Fruit fly (Drosophila melanogaster) whole organism, embryonic: ENCODE measurements around the gene beag.

ENCODE experiments used
- Asciz ChIP-seq: fragments of 200-800 bp; sonication (Bioruptor generic); optimal IDR thresholded peaks from 2 replicates; lab custom pipeline; 2017; ENCODE audit warnings: missing biosample characterization, mild to moderate bottlenecking, missing genetic modification characterization, missing genetic modification reagents
- Bdp1 ChIP-seq: fragments of 200-800 bp; sonication (Bioruptor generic); optimal IDR thresholded peaks from 3 replicates; lab custom pipeline; 2016; ENCODE audit warnings: missing biosample characterization, missing genetic modification characterization
- CG1024 ChIP-seq: fragments of 200-800 bp; sonication (Bioruptor generic); IDR thresholded peaks from 2 replicates; pipeline ENCODE4 v1.3.6; 2022; ENCODE audit warnings: missing biosample characterization, missing genetic modification characterization
- CG10565 ChIP-seq: fragments of 200-800 bp; sonication (Bioruptor generic); optimal IDR thresholded peaks from 3 replicates; lab custom pipeline; 2016; ENCODE audit warnings: missing biosample characterization, mild to moderate bottlenecking, missing genetic modification characterization
- CG10979 ChIP-seq: fragments of 200-800 bp; sonication (Bioruptor generic); optimal IDR thresholded peaks from 2 replicates; lab custom pipeline; 2018; ENCODE audit warnings: missing biosample characterization, mild to moderate bottlenecking, missing genetic modification characterization, moderate library complexity
- CG11085 ChIP-seq: fragments of 200-800 bp; sonication (Bioruptor generic); IDR thresholded peaks from 2 replicates; pipeline ENCODE4 v1.3.6; 2022; ENCODE audit warnings: missing biosample characterization, missing genetic modification characterization
- CG13624 ChIP-seq: fragments of 200-800 bp; sonication (Bioruptor generic); optimal IDR thresholded peaks from 2 replicates; lab custom pipeline; 2016; ENCODE audit warnings: missing biosample characterization, missing genetic modification characterization
- CG1602 ChIP-seq: fragments of 200-800 bp; sonication (Bioruptor generic); optimal IDR thresholded peaks from 3 replicates; lab custom pipeline; 2016; ENCODE audit warnings: missing biosample characterization, missing genetic modification characterization
- CG16779 ChIP-seq: fragments of 200-800 bp; sonication (Bioruptor generic); IDR thresholded peaks from 2 replicates; pipeline ENCODE4 v1.3.6; 2022; ENCODE audit warnings: missing biosample characterization, missing genetic modification characterization
- CG16815 ChIP-seq: fragments of 200-800 bp; sonication (Bioruptor generic); optimal IDR thresholded peaks from 3 replicates; lab custom pipeline; 2017; ENCODE audit warnings: missing biosample characterization, mild to moderate bottlenecking, missing genetic modification characterization
- CG17385 ChIP-seq: fragments of 200-800 bp; sonication (Bioruptor generic); optimal IDR thresholded peaks from 3 replicates; lab custom pipeline; 2018; ENCODE audit warnings: missing biosample characterization, mild to moderate bottlenecking, missing genetic modification characterization
- CG1792 ChIP-seq: fragments of 200-800 bp; sonication (Bioruptor generic); optimal IDR thresholded peaks from 2 replicates; lab custom pipeline; 2016; ENCODE audit warnings: missing biosample characterization, missing genetic modification characterization
- CG18764 ChIP-seq: fragments of 200-800 bp; sonication (Bioruptor generic); optimal IDR thresholded peaks from 3 replicates; lab custom pipeline; 2016; ENCODE audit warnings: missing biosample characterization, missing genetic modification characterization
- CG34224 ChIP-seq: fragments of 200-800 bp; sonication (Bioruptor generic); IDR thresholded peaks from 3 replicates; pipeline ENCODE4 v1.3.6; 2022; ENCODE audit warnings: missing biosample characterization, missing genetic modification characterization; ENCODE audit not compliant: partially characterized antibody
- CG4707 ChIP-seq: fragments of 200-800 bp; sonication (Bioruptor generic); optimal IDR thresholded peaks from 2 replicates; lab custom pipeline; 2018; ENCODE audit warnings: missing biosample characterization, mild to moderate bottlenecking, missing genetic modification characterization, moderate library complexity
- CG6813 ChIP-seq: fragments of 200-800 bp; sonication (Bioruptor generic); optimal IDR thresholded peaks from 2 replicates; lab custom pipeline; 2017; ENCODE audit warnings: missing biosample characterization, missing genetic modification characterization, mild to moderate bottlenecking, moderate library complexity, missing genetic modification reagents
- CG8924 ChIP-seq: fragments of 200-800 bp; optimal IDR thresholded peaks from 3 replicates; lab custom pipeline; 2019; ENCODE audit warnings: missing biosample characterization, mild to moderate bottlenecking, missing genetic modification characterization, moderate library complexity
- CG9727 ChIP-seq: fragments of 200-800 bp; sonication (Bioruptor generic); optimal IDR thresholded peaks from 3 replicates; lab custom pipeline; 2017; ENCODE audit warnings: missing biosample characterization, mild to moderate bottlenecking, missing genetic modification characterization
- CG9817 ChIP-seq: fragments of 200-800 bp; sonication (Bioruptor generic); optimal IDR thresholded peaks from 2 replicates; lab custom pipeline; 2018; ENCODE audit warnings: missing biosample characterization, mild to moderate bottlenecking, missing genetic modification characterization, moderate library complexity
- D ChIP-seq, 2 experiments: fragments of 200-800 bp in 1 of 2; fragments of >200 bp in 1 of 2; sonication (Bioruptor generic) in 1 of 2; optimal IDR thresholded peaks; 2 replicates in 1 of 2; 3 replicates in 1 of 2; lab custom pipeline; 2017; ENCODE audit warnings: mild to moderate bottlenecking in 1 of 2, missing biosample characterization in 1 of 2, missing genetic modification characterization in 1 of 2, missing genetic modification reagents in 1 of 2
- Dip3 ChIP-seq: fragments of 200-800 bp; sonication (Bioruptor generic); optimal IDR thresholded peaks from 3 replicates; lab custom pipeline; 2016; ENCODE audit warnings: missing biosample characterization, missing genetic modification characterization
- Doc3 ChIP-seq: fragments of 200-800 bp; sonication (Bioruptor generic); IDR thresholded peaks from 3 replicates; pipeline ENCODE4 v1.3.6; 2022; ENCODE audit warnings: missing biosample characterization, missing genetic modification characterization; ENCODE audit not compliant: partially characterized antibody
- Gug ChIP-seq: fragments of 200-800 bp; sonication (Bioruptor generic); IDR thresholded peaks from 4 replicates; pipeline ENCODE4 v1.3.6; 2022; ENCODE audit warnings: missing biosample characterization, missing genetic modification characterization
- HLH54F ChIP-seq: fragments of 200-800 bp; sonication (Bioruptor generic); optimal IDR thresholded peaks from 3 replicates; lab custom pipeline; 2016; ENCODE audit warnings: missing biosample characterization, missing genetic modification characterization
- HmgD ChIP-seq: fragments of 200-800 bp; sonication (Bioruptor generic); optimal IDR thresholded peaks from 3 replicates; lab custom pipeline; 2016; ENCODE audit warnings: missing biosample characterization, missing genetic modification characterization
- Mrtf ChIP-seq: fragments of 200-800 bp; sonication (Bioruptor generic); IDR thresholded peaks from 3 replicates; pipeline ENCODE4 v1.3.6; 2022; ENCODE audit warnings: missing biosample characterization, missing genetic modification characterization
- Nf-YA ChIP-seq: fragments of 200-800 bp; sonication (Bioruptor generic); IDR thresholded peaks from 2 replicates; pipeline ENCODE4 v1.3.6; 2022; ENCODE audit warnings: missing biosample characterization, missing genetic modification characterization
- Pdp1 ChIP-seq, 2 experiments: fragments of 200-800 bp; sonication (Bioruptor generic); optimal IDR thresholded peaks; 3 replicates each; lab custom pipeline; 2016; ENCODE audit warnings: missing biosample characterization in 2 of 2, missing genetic modification characterization in 2 of 2, mild to moderate bottlenecking in 1 of 2, moderate library complexity in 1 of 2
- Scr ChIP-seq: fragments of 200-800 bp; sonication (Bioruptor generic); IDR thresholded peaks from 2 replicates; pipeline ENCODE4 v1.3.6; 2022; ENCODE audit warnings: missing biosample characterization, missing genetic modification characterization; ENCODE audit not compliant: partially characterized antibody
- Side ChIP-seq: fragments of 200-800 bp; sonication (Bioruptor generic); optimal IDR thresholded peaks from 2 replicates; lab custom pipeline; 2016; ENCODE audit warnings: missing biosample characterization, missing genetic modification characterization
- Ssrp ChIP-seq: fragments of 200-800 bp; sonication (Bioruptor generic); optimal IDR thresholded peaks from 2 replicates; lab custom pipeline; 2018; ENCODE audit warnings: missing biosample characterization, mild to moderate bottlenecking, missing genetic modification characterization, moderate library complexity
- Usf ChIP-seq: fragments of 200-800 bp; sonication (Bioruptor generic); optimal IDR thresholded peaks from 2 replicates; lab custom pipeline; 2017; ENCODE audit warnings: missing genotype, missing biosample characterization, missing genetic modification characterization
- az2 ChIP-seq: fragments of 200-800 bp; sonication (Bioruptor generic); optimal IDR thresholded peaks from 3 replicates; lab custom pipeline; 2016; ENCODE audit warnings: missing biosample characterization, missing genetic modification characterization
- croc ChIP-seq: fragments of 200-800 bp; sonication (Bioruptor generic); conservative IDR thresholded peaks from 3 replicates; pipeline ENCODE4 v1.3.6; 2022; ENCODE audit warnings: missing biosample characterization, missing genetic modification characterization
- dm ChIP-seq: fragments of 200-800 bp; sonication (Bioruptor generic); optimal IDR thresholded peaks from 3 replicates; lab custom pipeline; 2016; ENCODE audit warnings: missing biosample characterization, missing genetic modification characterization
- emc ChIP-seq: fragments of 200-800 bp; sonication (Bioruptor generic); optimal IDR thresholded peaks from 2 replicates; lab custom pipeline; 2016; ENCODE audit warnings: missing biosample characterization, missing genetic modification characterization
- fru ChIP-seq: fragments of >200 bp; optimal IDR thresholded peaks from 2 replicates; lab custom pipeline; 2017
- gem ChIP-seq: fragments of 200-800 bp; sonication (Bioruptor generic); optimal IDR thresholded peaks from 2 replicates; lab custom pipeline; 2019; ENCODE audit warnings: missing biosample characterization, mild to moderate bottlenecking, missing genetic modification characterization, moderate library complexity
- grau ChIP-seq: fragments of 200-800 bp; optimal IDR thresholded peaks from 3 replicates; lab custom pipeline; 2019; ENCODE audit warnings: missing biosample characterization, mild to moderate bottlenecking, missing genetic modification characterization, moderate library complexity
- lov ChIP-seq, 2 experiments: fragments of 200-800 bp in 1 of 2; fragments of >200 bp in 1 of 2; sonication (Bioruptor generic) in 1 of 2; IDR thresholded peaks in 1 of 2; optimal IDR thresholded peaks in 1 of 2; 2 replicates in 1 of 2; 3 replicates in 1 of 2; pipeline versions ENCODE4 v1.3.6 to Lab custom; 2017 to 2022; ENCODE audit warnings: missing biosample characterization in 1 of 2, missing genetic modification characterization in 1 of 2
- nerfin-1 ChIP-seq: fragments of 200-800 bp; sonication (Bioruptor generic); optimal IDR thresholded peaks from 3 replicates; lab custom pipeline; 2019; ENCODE audit warnings: missing biosample characterization, mild to moderate bottlenecking, missing genetic modification characterization, moderate library complexity
- nmo ChIP-seq: fragments of 200-800 bp; sonication (Bioruptor generic); optimal IDR thresholded peaks from 2 replicates; lab custom pipeline; 2018; ENCODE audit warnings: missing biosample characterization, mild to moderate bottlenecking, missing genetic modification characterization, moderate library complexity
- otp ChIP-seq: fragments of 200-800 bp; sonication (Bioruptor generic); IDR thresholded peaks from 3 replicates; pipeline ENCODE4, ENCODE4 v1.3.6; 2022; ENCODE audit warnings: missing biosample characterization, missing genetic modification characterization
- pho ChIP-seq: fragments of 200-800 bp; sonication (Bioruptor generic); optimal IDR thresholded peaks from 2 replicates; lab custom pipeline; 2016; ENCODE audit warnings: missing biosample characterization, missing genetic modification characterization
- sens-2 ChIP-seq: fragments of 200-800 bp; sonication (Bioruptor generic); IDR thresholded peaks from 2 replicates; pipeline ENCODE4 v1.3.6; 2022; ENCODE audit warnings: missing biosample characterization, missing genetic modification characterization
- sqz ChIP-seq: fragments of 200-800 bp; sonication (Bioruptor generic); optimal IDR thresholded peaks from 3 replicates; lab custom pipeline; 2018; ENCODE audit warnings: missing biosample characterization, mild to moderate bottlenecking, missing genetic modification characterization
- stwl ChIP-seq: fragments of 200-800 bp; sonication (Bioruptor generic); optimal IDR thresholded peaks from 3 replicates; lab custom pipeline; 2018; ENCODE audit warnings: missing biosample characterization, mild to moderate bottlenecking, missing genetic modification characterization, moderate library complexity
- wdn ChIP-seq: fragments of 200-800 bp; sonication (Bioruptor generic); IDR thresholded peaks from 2 replicates; pipeline ENCODE4 v1.3.6; 2022; ENCODE audit warnings: missing biosample characterization, missing genetic modification characterization

Gene beag

DNA sequence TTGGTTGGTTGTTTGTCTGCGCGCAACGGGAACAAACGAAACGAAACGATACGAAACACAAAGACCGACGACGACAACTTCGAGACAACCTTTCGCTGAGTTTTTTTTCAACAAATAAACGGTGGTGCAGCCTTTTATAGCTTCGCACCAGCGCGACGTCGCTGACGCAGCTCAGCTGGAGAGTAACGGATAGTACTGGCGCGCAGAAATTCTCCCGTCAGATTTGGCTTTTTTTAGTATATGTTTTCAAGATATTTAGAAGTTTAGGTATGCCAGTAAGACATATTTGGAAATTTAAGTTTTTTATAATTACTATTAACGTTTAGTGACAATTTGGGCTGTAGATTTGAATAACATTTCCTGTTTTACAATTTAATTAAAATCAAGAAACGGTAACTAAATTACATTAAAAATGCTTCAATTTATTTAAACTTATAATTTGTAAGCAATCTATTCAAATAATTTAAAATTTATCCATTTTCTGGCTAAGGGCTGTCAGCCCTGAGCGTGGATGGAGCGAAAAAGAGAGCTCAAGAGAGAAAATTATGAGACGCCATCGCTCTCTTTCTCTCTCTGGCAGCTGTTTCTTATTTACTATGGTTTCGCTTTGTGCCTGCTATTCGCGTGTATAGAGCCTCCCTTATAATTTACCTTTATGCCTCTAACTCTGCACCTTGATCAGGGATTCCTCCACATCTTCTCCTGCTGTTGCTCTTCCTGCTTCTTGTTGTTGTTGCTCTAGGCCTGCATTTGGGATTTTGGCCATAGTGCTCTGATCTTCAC lies 31.1 kb downstream of the beag start (continued):
- TF ChIP-seq CG16815 (GFP tag; lab: Kevin White, UChicago), result peak; percentile 41
- peak; percentile 20 for TF ChIP-seq Dip3 (GFP tag; lab: Kevin White, UChicago)
- no peak for TF ChIP-seq HmgD (GFP tag; lab: Kevin White, UChicago)
- TF ChIP-seq CG11085 (GFP tag; lab: Robert Waterston, UW), result no peak
- TF ChIP-seq D (optimal IDR thresholded peaks at IDR 0.05; lab: Kevin White, UChicago), result no peak
- TF ChIP-seq D (GFP tag; optimal IDR thresholded peaks at IDR 0.05; lab: Kevin White, UChicago), result peak; percentile 76
- TF ChIP-seq grau (tag; lab: Kevin White, UChicago), result peak; percentile 90
- TF ChIP-seq CG10565, result no peak
- TF ChIP-seq HLH54F, result peak; percentile 51
- TF ChIP-seq Bdp1 (GFP tag; lab: Kevin White, UChicago), result peak; percentile 14
- peak; percentile 45 for TF ChIP-seq Side (GFP tag; lab: Kevin White, UChicago)
- TF ChIP-seq CG1792 (GFP tag; lab: Kevin White, UChicago), result no peak
- peak; percentile 19 for TF ChIP-seq CG4707 (GFP tag; lab: Kevin White, UChicago)
- TF ChIP-seq CG17385, result peak; percentile 83
- no peak for TF ChIP-seq Gug (GFP tag; lab: Robert Waterston, UW)
- peak; percentile 61 for TF ChIP-seq CG6813 (GFP tag; lab: Kevin White, UChicago)
- peak; percentile 92 for TF ChIP-seq gem (tag; lab: Kevin White, UChicago)
- TF ChIP-seq CG10979 (tag; lab: Kevin White, UChicago), result peak; percentile 85
- TF ChIP-seq Scr (GFP tag; lab: Robert Waterston, UW), result no peak
- no peak for TF ChIP-seq lov (optimal IDR thresholded peaks at IDR 0.05; lab: Kevin White, UChicago)
- TF ChIP-seq lov (GFP tag; IDR thresholded peaks at IDR 0.05; lab: Robert Waterston, UW), result no peak
- TF ChIP-seq az2 (GFP tag; lab: Kevin White, UChicago), result peak; percentile 75
- peak; percentile 63 for TF ChIP-seq CG1602 (GFP tag; lab: Kevin White, UChicago)
- peak; percentile 26 for TF ChIP-seq CG18764 (GFP tag; lab: Kevin White, UChicago)
- no peak for TF ChIP-seq CG1024 (GFP tag; lab: Robert Waterston, UW)
- peak; percentile 77 for TF ChIP-seq Asciz
- no peak for TF ChIP-seq stwl
- no peak for TF ChIP-seq emc
- TF ChIP-seq Mrtf (GFP tag; lab: Robert Waterston, UW), result no peak
- TF ChIP-seq dm, result no peak
- TF ChIP-seq nerfin-1 (tag; lab: Kevin White, UChicago), result peak; percentile 93
- no peak for TF ChIP-seq CG16779 (GFP tag; lab: Robert Waterston, UW)
- peak; percentile 88 for TF ChIP-seq nmo (GFP tag; lab: Kevin White, UChicago)
- TF ChIP-seq CG34224 (GFP tag; lab: Robert Waterston, UW), result 0 out of 3 replicates have a peak, but pooled peaks have one; percentile 15
- TF ChIP-seq wdn (GFP tag; lab: Robert Waterston, UW), result no peak
- peak; percentile 72 for TF ChIP-seq CG9817 (tag; lab: Kevin White, UChicago)
- peak; percentile 84 for TF ChIP-seq CG9727 (GFP tag; lab: Kevin White, UChicago)
- peak; percentile 83 for TF ChIP-seq Ssrp (tag; lab: Kevin White, UChicago)
- TF ChIP-seq Usf, result peak; percentile 62
- TF ChIP-seq Nf-YA, result 0 out of 2 replicates have a peak, but pooled peaks have one; percentile 8
- TF ChIP-seq otp (GFP tag; lab: Robert Waterston, UW), result peak; percentile 63; the same call in 1 of the 3 replicates
- TF ChIP-seq Pdp1 (GFP tag; optimal IDR thresholded peaks at IDR 0.05; lab: Kevin White, UChicago), result peak; percentile 19 to 43
- no peak for TF ChIP-seq fru (lab: Kevin White, UChicago)
- TF ChIP-seq sqz (GFP tag; lab: Kevin White, UChicago), result peak; percentile 97
- TF ChIP-seq CG8924, result peak; percentile 93
- peak; percentile 48; the same call in 2 of the 3 replicates for TF ChIP-seq croc
- peak; percentile 33 for TF ChIP-seq pho (GFP tag; lab: Kevin White, UChicago)
- no peak for TF ChIP-seq Doc3 (GFP tag; lab: Robert Waterston, UW)
- peak; percentile 69 for TF ChIP-seq CG13624 (GFP tag; lab: Kevin White, UChicago)
- no peak for TF ChIP-seq sens-2 (GFP tag; lab: Robert Waterston, UW)
